Comparison of ENCODE assay signal across 3 fruit fly cellular contexts in genomic region chr3R:21180391-21180796, dm6.
A peak's percentile ranks its signal among the peaks of the same experiment; 100 is the strongest.
TF ChIP-seq lines count a peak whose summit lies in the region.

No protein-coding gene starts in this region.

TF ChIP-seq in whole organism, adult, 20 proteins besides CTCF, POLR2A, EP300 and RAD21 (continued from another document):
- TF ChIP-seq Mnt (GFP tag; optimal IDR thresholded peaks at IDR 0.05; lab: Kevin White, UChicago) (peak; percentile 4), tj (GFP tag; optimal IDR thresholded peaks at IDR 0.05; lab: Kevin White, UChicago) (peak; percentile 5)

TF ChIP-seq in whole organism, embryonic, 481 proteins besides CTCF, POLR2A, EP300 and RAD21 (continued from another document and continues in another):
- TF ChIP-seq CG10366 (GFP tag; IDR thresholded peaks at IDR 0.05; lab: Robert Waterston, UW) (no peak), CG11093 (GFP tag; IDR thresholded peaks at IDR 0.05; lab: Robert Waterston, UW) (no peak), chm (GFP tag; IDR thresholded peaks at IDR 0.05; lab: Robert Waterston, UW) (peak; percentile 25; the same call in 1 of the 2 replicates), phol (tag; optimal IDR thresholded peaks at IDR 0.05; lab: Kevin White, UChicago) (no peak), MBD-R2 (GFP tag; IDR thresholded peaks at IDR 0.05; lab: Robert Waterston, UW) (peak; percentile 20; the same call in 1 of the 2 replicates), sens (GFP tag; lab: Kevin White, UChicago) (no peak), gro (GFP tag; optimal IDR thresholded peaks at IDR 0.05; lab: Kevin White, UChicago) (no peak), toy (GFP tag; IDR thresholded peaks at IDR 0.05; lab: Robert Waterston, UW) (no peak), ERR (GFP tag; optimal IDR thresholded peaks at IDR 0.05; lab: Kevin White, UChicago) (no peak), CG15514 (GFP tag; optimal IDR thresholded peaks at IDR 0.05; lab: Kevin White, UChicago) (peak; percentile 5), aop (GFP tag; IDR thresholded peaks at IDR 0.05; lab: Robert Waterston, UW) (no peak), cg (GFP tag; optimal IDR thresholded peaks at IDR 0.05; lab: Kevin White, UChicago) (no peak), grn (GFP tag; optimal IDR thresholded peaks at IDR 0.05; lab: Kevin White, UChicago) (no peak), CG3995 (GFP tag; optimal IDR thresholded peaks at IDR 0.05; lab: Kevin White, UChicago) (no peak), vnd (GFP tag; IDR thresholded peaks at IDR 0.05; lab: Robert Waterston, UW; ENCODE audit: partially characterized antibody) (no peak), bcd (GFP tag; optimal IDR thresholded peaks at IDR 0.05; lab: Kevin White, UChicago) (no peak), Fer2 (tag; optimal IDR thresholded peaks at IDR 0.05; lab: Kevin White, UChicago) (no peak), kah (GFP tag; optimal IDR thresholded peaks at IDR 0.05; lab: Kevin White, UChicago) (peak; percentile 9), Xrp1 (GFP tag; IDR thresholded peaks at IDR 0.05; lab: Robert Waterston, UW) (peak; percentile 26; the same call in 1 of the 2 replicates), Rfx (GFP tag; IDR thresholded peaks at IDR 0.05; lab: Robert Waterston, UW) (peak; percentile 28), CG15073 (GFP tag; optimal IDR thresholded peaks at IDR 0.05; lab: Kevin White, UChicago) (no peak), ato (GFP tag; IDR thresholded peaks at IDR 0.05; lab: Robert Waterston, UW; ENCODE audit: partially characterized antibody) (no peak), CG6272 (GFP tag; IDR thresholded peaks at IDR 0.05; lab: Robert Waterston, UW) (no peak), CG14667 (GFP tag; IDR thresholded peaks at IDR 0.05; lab: Robert Waterston, UW) (no peak), Stat92E (GFP tag; optimal IDR thresholded peaks at IDR 0.05; lab: Kevin White, UChicago) (no peak), vvl (GFP tag; IDR thresholded peaks at IDR 0.05; lab: Robert Waterston, UW) (0 out of 2 replicates have a peak, but pooled peaks have one; percentile 16), CG1832 (GFP tag; optimal IDR thresholded peaks at IDR 0.05; lab: Kevin White, UChicago) (no peak), Hmr (GFP tag; optimal IDR thresholded peaks at IDR 0.05; lab: Kevin White, UChicago) (peak; percentile 42), CG7839 (tag; optimal IDR thresholded peaks at IDR 0.05; lab: Kevin White, UChicago) (peak; percentile 16), cad (GFP tag; optimal IDR thresholded peaks at IDR 0.05; lab: Kevin White, UChicago) (no peak), CG12769 (tag; optimal IDR thresholded peaks at IDR 0.05; lab: Kevin White, UChicago) (no peak), nom (GFP tag; optimal IDR thresholded peaks at IDR 0.05; lab: Kevin White, UChicago) (no peak), CG10209 (GFP tag; optimal IDR thresholded peaks at IDR 0.05; lab: Kevin White, UChicago) (no peak), CG3281 (GFP tag; optimal IDR thresholded peaks at IDR 0.05; lab: Kevin White, UChicago) (peak; percentile 14), CG10267 (tag; optimal IDR thresholded peaks at IDR 0.05; lab: Kevin White, UChicago) (no peak), CG6765 (GFP tag; optimal IDR thresholded peaks at IDR 0.05; lab: Kevin White, UChicago) (peak; percentile 8), CG32532 (GFP tag; IDR thresholded peaks at IDR 0.05; lab: Robert Waterston, UW) (peak; percentile 47; the same call in 1 of the 2 replicates), CG10321 (GFP tag; IDR thresholded peaks at IDR 0.05; lab: Robert Waterston, UW) (no peak), CG18619 (GFP tag; optimal IDR thresholded peaks at IDR 0.05; lab: Kevin White, UChicago) (no peak), lbe (GFP tag; optimal IDR thresholded peaks at IDR 0.05; lab: Kevin White, UChicago) (no peak), CG16779 (GFP tag; IDR thresholded peaks at IDR 0.05; lab: Robert Waterston, UW) (peak; percentile 45; the same call in 1 of the 2 replicates), Pdp1 (GFP tag; optimal IDR thresholded peaks at IDR 0.05; lab: Kevin White, UChicago) (peak in 1 of 2 experiments; percentile 56), CG18764 (GFP tag; optimal IDR thresholded peaks at IDR 0.05; lab: Kevin White, UChicago) (no peak), dmrt11E (tag; optimal IDR thresholded peaks at IDR 0.05; lab: Kevin White, UChicago) (no peak), C15 (GFP tag; IDR thresholded peaks at IDR 0.05; lab: Robert Waterston, UW) (no peak), CG13894 (tag; optimal IDR thresholded peaks at IDR 0.05; lab: Kevin White, UChicago) (no peak), CG4730 (GFP tag; IDR thresholded peaks at IDR 0.05; lab: Robert Waterston, UW) (0 out of 2 replicates have a peak, but pooled peaks have one; percentile 7), CG9876 (GFP tag; optimal IDR thresholded peaks at IDR 0.05; lab: Kevin White, UChicago) (no peak), nau (GFP tag; optimal IDR thresholded peaks at IDR 0.05; lab: Kevin White, UChicago) (peak; percentile 20), CG8924 (tag; optimal IDR thresholded peaks at IDR 0.05; lab: Kevin White, UChicago) (no peak), CG30431 (GFP tag; optimal IDR thresholded peaks at IDR 0.05; lab: Kevin White, UChicago) (no peak), CG12942 (GFP tag; optimal IDR thresholded peaks at IDR 0.05; lab: Kevin White, UChicago) (no peak), Hey (tag; optimal IDR thresholded peaks at IDR 0.05; lab: Kevin White, UChicago) (no peak), Hr78 (GFP tag; optimal IDR thresholded peaks at IDR 0.05; lab: Kevin White, UChicago) (no peak), Poxn (GFP tag; IDR thresholded peaks at IDR 0.05; lab: Robert Waterston, UW) (no peak), Fer1 (GFP tag; optimal IDR thresholded peaks at IDR 0.05; lab: Kevin White, UChicago) (peak; percentile 8), Trl (optimal IDR thresholded peaks at IDR 0.05; lab: Kevin White, UChicago) (peak in 1 of 2 experiments; percentile 53), Trl (GFP tag; optimal IDR thresholded peaks at IDR 0.05; lab: Kevin White, UChicago) (no peak), Meics (GFP tag; optimal IDR thresholded peaks at IDR 0.05; lab: Kevin White, UChicago) (peak; percentile 1), Hand (GFP tag; optimal IDR thresholded peaks at IDR 0.05; lab: Kevin White, UChicago) (peak; percentile 26), CG2678 (tag; optimal IDR thresholded peaks at IDR 0.05; lab: Kevin White, UChicago) (peak; percentile 32), caup (GFP tag; optimal IDR thresholded peaks at IDR 0.05; lab: Kevin White, UChicago; ENCODE audit: severe bottlenecking) (no peak), slbo (GFP tag; IDR thresholded peaks at IDR 0.05; lab: Robert Waterston, UW) (0 out of 2 replicates have a peak, but pooled peaks have one; percentile 10), CG4328 (GFP tag; optimal IDR thresholded peaks at IDR 0.05; lab: Kevin White, UChicago) (no peak), CG8765 (GFP tag; IDR thresholded peaks at IDR 0.05; lab: Robert Waterston, UW) (no peak), CG18599 (GFP tag; optimal IDR thresholded peaks at IDR 0.05; lab: Kevin White, UChicago) (peak; percentile 70)

TF ChIP-seq in whole organism, prepupa, 60 proteins besides CTCF, POLR2A, EP300 and RAD21 (continued from another document):
- no peak for TF ChIP-seq Sox14 (GFP tag; optimal IDR thresholded peaks at IDR 0.05; lab: Kevin White, UChicago)
- TF ChIP-seq Met (GFP tag; optimal IDR thresholded peaks at IDR 0.05; lab: Kevin White, UChicago): peak; percentile 25
- peak; percentile 56; the same call in 2 of the 3 replicates for TF ChIP-seq CG8119 (GFP tag; IDR thresholded peaks at IDR 0.05; lab: Robert Waterston, UW)
- TF ChIP-seq achi (GFP tag; optimal IDR thresholded peaks at IDR 0.05; lab: Kevin White, UChicago): no peak
- TF ChIP-seq CG11762 (GFP tag; optimal IDR thresholded peaks at IDR 0.05; lab: Kevin White, UChicago; ENCODE audit: insufficient read depth): no peak
- peak; percentile 22 for TF ChIP-seq CG34406 (GFP tag; optimal IDR thresholded peaks at IDR 0.05; lab: Kevin White, UChicago)
- TF ChIP-seq CG11294 (GFP tag; IDR thresholded peaks at IDR 0.05; lab: Robert Waterston, UW): no peak
- TF ChIP-seq CG32006 (GFP tag; optimal IDR thresholded peaks at IDR 0.05; lab: Kevin White, UChicago): peak; percentile 33
- TF ChIP-seq pdm3 (GFP tag; optimal IDR thresholded peaks at IDR 0.05; lab: Kevin White, UChicago): no peak
- no peak for TF ChIP-seq fkh (GFP tag; optimal IDR thresholded peaks at IDR 0.05; lab: Kevin White, UChicago)
- no peak for TF ChIP-seq CG6163 (GFP tag; IDR thresholded peaks at IDR 0.05; lab: Robert Waterston, UW)
- peak; percentile 26 for TF ChIP-seq vri (GFP tag; optimal IDR thresholded peaks at IDR 0.05; lab: Kevin White, UChicago)
- TF ChIP-seq svp (GFP tag; lab: Kevin White, UChicago): peak; percentile 60
- no peak for TF ChIP-seq Sox15 (GFP tag; optimal IDR thresholded peaks at IDR 0.05; lab: Kevin White, UChicago)
- no peak for TF ChIP-seq lz (GFP tag; optimal IDR thresholded peaks at IDR 0.05; lab: Kevin White, UChicago)
- no peak for TF ChIP-seq CG10669 (GFP tag; optimal IDR thresholded peaks at IDR 0.05; lab: Kevin White, UChicago)
- TF ChIP-seq esn (GFP tag; optimal IDR thresholded peaks at IDR 0.05; lab: Kevin White, UChicago): peak; percentile 30
- TF ChIP-seq fd59A (GFP tag; optimal IDR thresholded peaks at IDR 0.05; lab: Kevin White, UChicago): no peak
- no peak for TF ChIP-seq dac (GFP tag; optimal IDR thresholded peaks at IDR 0.05; lab: Kevin White, UChicago)
- no peak for TF ChIP-seq Smox (GFP tag; optimal IDR thresholded peaks at IDR 0.05; lab: Kevin White, UChicago)
- TF ChIP-seq salr (GFP tag; optimal IDR thresholded peaks at IDR 0.05; lab: Kevin White, UChicago): no peak
- no peak for TF ChIP-seq Gug (GFP tag; IDR thresholded peaks at IDR 0.05; lab: Robert Waterston, UW)
